Worm (Caenorhabditis elegans) whole organism, young adult: ENCODE data around the gene gpd-3.

Source experiments
- F23B12.7 ChIP-seq: sonication (generic microtip); optimal IDR thresholded peaks from 2 replicates; lab custom pipeline; 2017; ENCODE audit warnings: missing genetic modification characterization, mild to moderate bottlenecking, missing compliant biosample characterization, antibody characterized with exemption, moderate library complexity; ENCODE audit not compliant: insufficient read depth
- F33H1.4 ChIP-seq: fragments of 200-800 bp; sonication (Bioruptor generic); IDR thresholded peaks from 2 replicates; pipeline ENCODE4 v1.3.6; 2022; ENCODE audit warnings: missing genetic modification reagents, missing genetic modification characterization, missing compliant biosample characterization
- F39B2.1 ChIP-seq: fragments of 200-800 bp; sonication (Bioruptor generic); IDR thresholded peaks from 2 replicates; pipeline ENCODE4 v1.3.6; 2022; ENCODE audit warnings: missing genetic modification reagents, missing genetic modification characterization, missing compliant biosample characterization
- F57A8.1 ChIP-seq: fragments of 200-800 bp; sonication (Bioruptor generic); optimal IDR thresholded peaks from 2 replicates; lab custom pipeline; 2018; ENCODE audit warnings: mild to moderate bottlenecking, missing genetic modification characterization, moderate library complexity, missing compliant biosample characterization
- Y53F4B.3 ChIP-seq: fragments of 200-800 bp; sonication (Bioruptor generic); IDR thresholded peaks from 2 replicates; pipeline ENCODE4 v1.3.6; 2022; ENCODE audit warnings: missing genetic modification reagents, missing genetic modification characterization, missing compliant biosample characterization
- Y53G8AR.9 ChIP-seq: fragments of 200-800 bp; sonication (Bioruptor generic); conservative IDR thresholded peaks from 2 replicates; pipeline ENCODE4 v1.3.6; 2022; ENCODE audit warnings: missing genetic modification reagents, missing genetic modification characterization, missing compliant biosample characterization
- Y79H2A.3 ChIP-seq: fragments of 200-800 bp; sonication (Bioruptor generic); conservative IDR thresholded peaks from 2 replicates; pipeline ENCODE4 v1.3.6; 2022; ENCODE audit warnings: missing genetic modification reagents, missing genetic modification characterization, missing compliant biosample characterization
- ZK185.1 ChIP-seq: sonication (generic microtip); optimal IDR thresholded peaks from 2 replicates; lab custom pipeline; 2016; ENCODE audit warnings: mild to moderate bottlenecking, missing genetic modification characterization, missing compliant biosample characterization; ENCODE audit not compliant: poor library complexity, severe bottlenecking
- atf-7 ChIP-seq: sonication (generic microtip); optimal IDR thresholded peaks from 2 replicates; lab custom pipeline; 2017; ENCODE audit warnings: mild to moderate bottlenecking, missing genetic modification characterization, missing compliant biosample characterization
- athp-1 ChIP-seq: sonication (generic microtip); optimal IDR thresholded peaks from 2 replicates; lab custom pipeline; 2017; ENCODE audit warnings: mild to moderate bottlenecking, missing genetic modification characterization, missing compliant biosample characterization
- attf-3 ChIP-seq: fragments of 200-800 bp; sonication (Bioruptor generic); conservative IDR thresholded peaks from 2 replicates; pipeline ENCODE4 v1.3.6; 2022; ENCODE audit warnings: missing genetic modification reagents, missing genetic modification characterization, missing compliant biosample characterization
- bed-1 ChIP-seq: fragments of 200-800 bp; sonication (Bioruptor generic); IDR thresholded peaks from 2 replicates; pipeline ENCODE4 v1.3.6; 2022; ENCODE audit warnings: missing genetic modification reagents, missing genetic modification characterization, missing compliant biosample characterization
- cebp-1 ChIP-seq, 2 experiments: fragments of 200-800 bp in 1 of 2; sonication (Bioruptor generic) in 1 of 2; sonication (generic microtip) in 1 of 2; IDR thresholded peaks in 1 of 2; optimal IDR thresholded peaks in 1 of 2; 2 replicates each; pipeline versions ENCODE4 v1.3.6 to Lab custom; 2017 to 2022; ENCODE audit warnings: missing compliant biosample characterization in 2 of 2, missing genetic modification characterization in 2 of 2, mild to moderate bottlenecking in 1 of 2, missing genetic modification reagents in 1 of 2, moderate library complexity in 1 of 2
- ceh-100 ChIP-seq: fragments of 200-800 bp; sonication (Bioruptor generic); IDR thresholded peaks from 2 replicates; pipeline ENCODE4 v1.3.6; 2022; ENCODE audit warnings: missing genetic modification reagents, missing genetic modification characterization, missing compliant biosample characterization
- ceh-58 ChIP-seq: fragments of 200-800 bp; sonication (Bioruptor generic); IDR thresholded peaks from 2 replicates; pipeline ENCODE4 v1.3.6; 2022; ENCODE audit warnings: missing genetic modification characterization, missing compliant biosample characterization
- dox-1 ChIP-seq: fragments of 200-800 bp; sonication (Bioruptor generic); IDR thresholded peaks from 2 replicates; pipeline ENCODE4 v1.3.6; 2022; ENCODE audit warnings: missing genetic modification reagents, missing genetic modification characterization, missing compliant biosample characterization
- egrh-3 ChIP-seq: fragments of 200-800 bp; sonication (Bioruptor generic); IDR thresholded peaks from 2 replicates; pipeline ENCODE4 v1.3.6; 2022; ENCODE audit warnings: missing genetic modification reagents, missing genetic modification characterization, missing compliant biosample characterization
- ekl-4 ChIP-seq: fragments of 200-800 bp; sonication (Bioruptor generic); IDR thresholded peaks from 2 replicates; pipeline ENCODE4 v1.3.6; 2022; ENCODE audit warnings: missing genetic modification reagents, missing genetic modification characterization, missing compliant biosample characterization
- fkh-3 ChIP-seq: sonication (generic microtip); optimal IDR thresholded peaks from 2 replicates; lab custom pipeline; 2016; ENCODE audit warnings: mild to moderate bottlenecking, missing genetic modification characterization, missing compliant biosample characterization
- gei-17 ChIP-seq: fragments of 200-800 bp; sonication (Bioruptor generic); optimal IDR thresholded peaks from 2 replicates; lab custom pipeline; 2018; ENCODE audit warnings: mild to moderate bottlenecking, missing genetic modification characterization, missing compliant biosample characterization
- hlh-12 ChIP-seq: sonication (generic microtip); optimal IDR thresholded peaks from 2 replicates; lab custom pipeline; 2016; ENCODE audit warnings: missing genetic modification characterization, missing compliant biosample characterization
- hlh-26 ChIP-seq: fragments of 200-800 bp; sonication (Bioruptor generic); conservative IDR thresholded peaks from 2 replicates; pipeline ENCODE4 v1.3.6; 2022; ENCODE audit warnings: missing genetic modification reagents, missing genetic modification characterization, missing compliant biosample characterization
- hmg-1.2 ChIP-seq: fragments of 200-800 bp; sonication (Bioruptor generic); IDR thresholded peaks from 2 replicates; pipeline ENCODE4 v1.3.6; 2022; ENCODE audit warnings: missing genetic modification reagents, missing genetic modification characterization, missing compliant biosample characterization
- let-526 ChIP-seq: fragments of 200-800 bp; sonication (Bioruptor generic); IDR thresholded peaks from 2 replicates; pipeline ENCODE4 v1.3.6; 2022; ENCODE audit warnings: missing genetic modification reagents, missing genetic modification characterization, missing compliant biosample characterization
- lin-35 ChIP-seq, 3 experiments: fragments of 150-350 bp in 2 of 3; sonication (generic microtip) in 1 of 3; optimal IDR thresholded peaks; 2 replicates each; lab custom pipeline; 2014 to 2018; ENCODE audit warnings: missing biosample characterization in 3 of 3, missing genetic modification characterization in 3 of 3, missing genetic modification reagents in 3 of 3
- lin-54 ChIP-seq: fragments of 200-800 bp; sonication (Bioruptor generic); optimal IDR thresholded peaks from 2 replicates; lab custom pipeline; 2018; ENCODE audit warnings: mild to moderate bottlenecking, missing genetic modification characterization, missing compliant biosample characterization
- lsl-1 ChIP-seq: fragments of 200-800 bp; sonication (Bioruptor generic); optimal IDR thresholded peaks from 2 replicates; lab custom pipeline; 2018; ENCODE audit warnings: mild to moderate bottlenecking, missing genetic modification characterization, moderate library complexity, missing compliant biosample characterization
- lsy-27 ChIP-seq: sonication (generic microtip); optimal IDR thresholded peaks from 2 replicates; lab custom pipeline; 2017; ENCODE audit warnings: missing genetic modification characterization, mild to moderate bottlenecking, missing compliant biosample characterization, antibody characterized with exemption, missing genotype, borderline replicate concordance; ENCODE audit not compliant: insufficient read depth
- madf-3 ChIP-seq: fragments of 200-800 bp; sonication (Bioruptor generic); IDR thresholded peaks from 2 replicates; pipeline ENCODE4 v1.3.6; 2022; ENCODE audit warnings: missing genetic modification reagents, missing genetic modification characterization, missing compliant biosample characterization
- madf-6 ChIP-seq: fragments of 200-800 bp; sonication (Bioruptor generic); IDR thresholded peaks from 2 replicates; pipeline ENCODE4 v1.3.6; 2022; ENCODE audit warnings: missing genetic modification reagents, missing genetic modification characterization, missing compliant biosample characterization
- mcd-1 ChIP-seq: fragments of 200-800 bp; sonication (Bioruptor generic); IDR thresholded peaks from 2 replicates; pipeline ENCODE4 v1.3.6; 2022; ENCODE audit warnings: missing genetic modification reagents, missing genetic modification characterization, missing compliant biosample characterization
- mes-4 ChIP-seq: sonication (generic microtip); optimal IDR thresholded peaks from 2 replicates; lab custom pipeline; 2016; ENCODE audit warnings: missing genotype, missing genetic modification characterization, missing compliant biosample characterization
- mxl-1 ChIP-seq: sonication (generic microtip); optimal IDR thresholded peaks from 2 replicates; lab custom pipeline; 2016; ENCODE audit warnings: missing genetic modification characterization, missing compliant biosample characterization
- nfyb-1 ChIP-seq: fragments of 200-800 bp; sonication (Bioruptor generic); IDR thresholded peaks from 2 replicates; pipeline ENCODE4 v1.3.6; 2022; ENCODE audit warnings: missing genetic modification reagents, missing genetic modification characterization, missing compliant biosample characterization
- pha-4 ChIP-seq: fragments of 150-350 bp; sonication (generic microtip); optimal IDR thresholded peaks from 2 replicates; lab custom pipeline; 2014; ENCODE audit warnings: missing biosample characterization, missing genetic modification reagents, missing genetic modification characterization
- rec-8 ChIP-seq, 2 experiments: sonication (generic microtip); optimal IDR thresholded peaks; 2 replicates each; lab custom pipeline; 2016; ENCODE audit warnings: mild to moderate bottlenecking in 2 of 2, missing genetic modification characterization in 2 of 2, missing genetic modification reagents in 2 of 2, missing genotype in 2 of 2, missing biosample characterization in 1 of 2, missing compliant biosample characterization in 1 of 2, moderate library complexity in 1 of 2
- rpc-1 ChIP-seq, 2 experiments: fragments of 150-350 bp in 1 of 2; sonication (generic microtip) in 1 of 2; optimal IDR thresholded peaks; 2 replicates each; lab custom pipeline; 2014 to 2018; ENCODE audit warnings: missing biosample characterization in 1 of 2, missing genetic modification characterization in 1 of 2, missing genetic modification reagents in 1 of 2, missing genotype in 1 of 2
- tbp1 ChIP-seq: fragments of 200-800 bp; sonication (Bioruptor generic); optimal IDR thresholded peaks from 2 replicates; lab custom pipeline; 2018; ENCODE audit warnings: mild to moderate bottlenecking, missing genetic modification characterization, missing compliant biosample characterization
- tlf-1 ChIP-seq: fragments of 200-800 bp; sonication (Bioruptor generic); optimal IDR thresholded peaks from 2 replicates; lab custom pipeline; 2018; ENCODE audit warnings: mild to moderate bottlenecking, missing genetic modification characterization, missing compliant biosample characterization
- unc-130 ChIP-seq: sonication (generic microtip); optimal IDR thresholded peaks from 2 replicates; lab custom pipeline; 2016; ENCODE audit warnings: missing genetic modification reagents, missing genetic modification characterization, missing compliant biosample characterization
- xnd-1 ChIP-seq: sonication (generic microtip); optimal IDR thresholded peaks from 2 replicates; lab custom pipeline; 2016; ENCODE audit warnings: missing genotype, missing genetic modification reagents, missing genetic modification characterization, missing compliant biosample characterization
- zfh-2 ChIP-seq: fragments of 200-800 bp; sonication (Bioruptor generic); conservative IDR thresholded peaks from 2 replicates; pipeline ENCODE4 v1.3.6; 2022; ENCODE audit warnings: missing genetic modification reagents, missing genetic modification characterization, missing compliant biosample characterization
- zim-3 ChIP-seq: sonication (generic microtip); optimal IDR thresholded peaks from 2 replicates; lab custom pipeline; 2017; ENCODE audit warnings: mild to moderate bottlenecking, missing genetic modification characterization, moderate library complexity, missing compliant biosample characterization
- ztf-22 ChIP-seq: fragments of 200-800 bp; sonication (Bioruptor generic); optimal IDR thresholded peaks from 2 replicates; lab custom pipeline; 2018; ENCODE audit warnings: mild to moderate bottlenecking, missing genetic modification characterization, moderate library complexity, missing compliant biosample characterization
- ztf-3 ChIP-seq: fragments of 200-800 bp; sonication (Bioruptor generic); optimal IDR thresholded peaks from 2 replicates; lab custom pipeline; 2018; ENCODE audit warnings: mild to moderate bottlenecking, missing genetic modification characterization, missing compliant biosample characterization

The gpd-3 gene

ce11 chrX:3115134-3116032 lies 2.2 kb upstream of the gpd-3 start (continued):
- TF ChIP-seq rec-8 (tag; optimal IDR thresholded peaks at IDR 0.05; lab: Kevin White, UChicago) (no peak), attf-3 (GFP tag; lab: Robert Waterston, UW) (no peak), ekl-4 (GFP tag; lab: Robert Waterston, UW) (peak; percentile 6; the same call in 1 of the 2 replicates), gei-17 (GFP tag; lab: Kevin White, UChicago) (no peak), ztf-3 (no peak), ZK185.1 (tag; lab: Kevin White, UChicago) (peak; percentile 19), ztf-22 (GFP tag; lab: Kevin White, UChicago) (no peak), zfh-2 (GFP tag; lab: Robert Waterston, UW) (peak; percentile 59), egrh-3 (GFP tag; lab: Robert Waterston, UW) (no peak), ceh-58 (GFP tag; lab: Robert Waterston, UW) (no peak), unc-130 (GFP tag; lab: Kevin White, UChicago) (no peak), lsl-1 (GFP tag; lab: Kevin White, UChicago) (no peak), tlf-1 (GFP tag; lab: Kevin White, UChicago) (peak; percentile 22), atf-7 (peak; percentile 33), madf-6 (no peak), madf-3 (no peak), lin-35 (GFP tag; optimal IDR thresholded peaks at IDR 0.05; lab: Kevin White, UChicago) (peak in 1 of 3 experiments; percentile 6), fkh-3 (tag; lab: Kevin White, UChicago) (no peak), hlh-12 (no peak), F33H1.4 (GFP tag; lab: Robert Waterston, UW) (no peak), ceh-100 (GFP tag; lab: Robert Waterston, UW) (no peak), Y53G8AR.9 (GFP tag; lab: Robert Waterston, UW) (peak; percentile 58), tbp1 (GFP tag; lab: Kevin White, UChicago) (no peak), hmg-1.2 (GFP tag; lab: Robert Waterston, UW) (peak; percentile 29; the same call in 1 of the 2 replicates), F23B12.7 (tag; lab: Kevin White, UChicago) (no peak), dox-1 (GFP tag; lab: Robert Waterston, UW) (peak; percentile 27; the same call in 1 of the 2 replicates), F39B2.1 (no peak), F57A8.1 (GFP tag; lab: Kevin White, UChicago) (no peak), lin-54 (GFP tag; lab: Kevin White, UChicago) (no peak), zim-3 (tag; lab: Kevin White, UChicago) (peak; percentile 22), Y53F4B.3 (no peak), mxl-1 (tag; lab: Kevin White, UChicago) (no peak), nfyb-1 (no peak; the same call in 1 of the 2 replicates), mes-4 (no peak), hlh-26 (GFP tag; lab: Robert Waterston, UW) (no peak), Y79H2A.3 (no peak), pha-4 (tag; lab: Kevin White, UChicago) (no peak), rpc-1 (optimal IDR thresholded peaks at IDR 0.05; lab: Kevin White, UChicago) (no peak), rpc-1 (tag; optimal IDR thresholded peaks at IDR 0.05; lab: Kevin White, UChicago) (no peak), mcd-1 (GFP tag; lab: Robert Waterston, UW) (peak; percentile 25; the same call in 1 of the 2 replicates), bed-1 (GFP tag; lab: Robert Waterston, UW) (no peak), athp-1 (no peak), cebp-1 (GFP tag; IDR thresholded peaks at IDR 0.05; lab: Robert Waterston, UW) (peak; percentile 48; the same call in 1 of the 2 replicates), cebp-1 (tag; optimal IDR thresholded peaks at IDR 0.05; lab: Kevin White, UChicago) (peak; percentile 75), let-526 (0 out of 2 replicates have a peak, but pooled peaks have one; percentile 5), xnd-1 (tag; lab: Kevin White, UChicago) (no peak), lsy-27 (tag; lab: Kevin White, UChicago) (no peak)
